Fruit fly (Drosophila melanogaster) whole organism: ENCODE data around the gene Mettl5.

Experiments used
- CG8478 ChIP-seq: fragments of >200 bp; optimal IDR thresholded peaks from 2 replicates; lab custom pipeline; 2018; ENCODE audit warnings: inconsistent platforms
- Dll ChIP-seq: fragments of >200 bp; optimal IDR thresholded peaks from 2 replicates; lab custom pipeline; 2017
- EcR ChIP-seq, 2 experiments: fragments of >200 bp; optimal IDR thresholded peaks; 2 replicates each; lab custom pipeline; 2017; ENCODE audit warnings: missing biosample characterization in 2 of 2, missing genetic modification characterization in 2 of 2, missing genetic modification reagents in 2 of 2
- pan ChIP-seq: fragments of >200 bp; optimal IDR thresholded peaks from 2 replicates; lab custom pipeline; 2017
- psq ChIP-seq: fragments of >200 bp; optimal IDR thresholded peaks from 2 replicates; lab custom pipeline; 2017
- usp ChIP-seq: fragments of >200 bp; optimal IDR thresholded peaks from 2 replicates; lab custom pipeline; 2017; ENCODE audit warnings: missing biosample characterization, missing genetic modification characterization, mixed read lengths

Gene Mettl5

dm6 chr3L:19293178-19293741 lies 29.7 kb downstream of the Mettl5 start:
- TF ChIP-seq CG8478 (lab: Kevin White, UChicago) = no peak
- peak in 1 of 2 experiments; percentile 18 for TF ChIP-seq EcR (GFP tag; optimal IDR thresholded peaks at IDR 0.05; lab: Kevin White, UChicago)

dm6 chr3L:19294235-19294612 lies 30.7 kb downstream of the Mettl5 start, which contains the start of gene fal:
Gene fal (plus strand): TSS chr3L:19294564.
- no peak for TF ChIP-seq Dll (lab: Kevin White, UChicago)

- TF ChIP-seq pan (lab: Kevin White, UChicago) (no peak), psq (lab: Kevin White, UChicago) (no peak), usp (GFP tag; lab: Kevin White, UChicago) (no peak), EcR (GFP tag; optimal IDR thresholded peaks at IDR 0.05; lab: Kevin White, UChicago) (no peak), Dll (lab: Kevin White, UChicago) (no peak), CG8478 (lab: Kevin White, UChicago) (no peak)
These were observed 31.2 kb downstream of the Mettl5 start for dm6 chr3L:19294613-19295299.

DNA sequence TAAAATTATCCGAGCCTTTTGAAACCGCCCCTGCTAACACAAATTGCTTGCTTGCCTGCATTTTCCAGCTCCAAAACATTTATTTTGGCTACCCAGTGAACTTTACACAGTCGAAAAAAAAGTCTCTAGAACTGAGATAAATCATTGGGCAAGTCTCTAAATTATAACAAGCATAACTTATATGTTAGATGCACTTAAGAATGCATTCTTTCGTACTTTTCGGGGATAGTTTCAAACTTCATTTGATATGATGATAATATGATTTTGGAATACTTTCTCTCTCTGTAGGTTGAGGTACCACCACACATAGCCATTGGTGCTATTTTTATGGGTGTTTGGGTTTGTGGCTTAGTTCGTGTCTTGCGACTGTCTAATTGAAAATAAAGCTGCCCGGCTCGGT lies 51.3 kb downstream of the Mettl5 start:
- no peak for TF ChIP-seq pan (lab: Kevin White, UChicago)
- TF ChIP-seq CG8478 (lab: Kevin White, UChicago) = no peak
- no peak for TF ChIP-seq usp (GFP tag; lab: Kevin White, UChicago)
- TF ChIP-seq psq (lab: Kevin White, UChicago) = no peak
- TF ChIP-seq EcR (GFP tag; optimal IDR thresholded peaks at IDR 0.05; lab: Kevin White, UChicago) = no peak
- no peak for TF ChIP-seq Dll (lab: Kevin White, UChicago)
